Fruit fly (Drosophila melanogaster) whole organism, prepupa: ENCODE measurements around the gene CG7945.

Experiments
- CG10631 ChIP-seq: fragments of 200-800 bp; sonication (Bioruptor generic); optimal IDR thresholded peaks from 2 replicates; lab custom pipeline; 2016; ENCODE audit warnings: missing biosample characterization, missing genetic modification characterization
- CG10669 ChIP-seq: fragments of 200-800 bp; sonication (Bioruptor generic); optimal IDR thresholded peaks from 3 replicates; lab custom pipeline; 2018; ENCODE audit warnings: missing biosample characterization, mild to moderate bottlenecking, missing genetic modification characterization, moderate library complexity
- CG15336 ChIP-seq: fragments of 200-800 bp; sonication (Bioruptor generic); IDR thresholded peaks from 2 replicates; pipeline ENCODE4 v1.3.6; 2022; ENCODE audit warnings: missing biosample characterization, missing genetic modification characterization
- CG1621 ChIP-seq: fragments of 200-800 bp; sonication (Bioruptor generic); optimal IDR thresholded peaks from 3 replicates; lab custom pipeline; 2018; ENCODE audit warnings: missing biosample characterization, mild to moderate bottlenecking, missing genetic modification characterization
- CG16779 ChIP-seq: fragments of 200-800 bp; sonication (Bioruptor generic); optimal IDR thresholded peaks from 3 replicates; lab custom pipeline; 2017; ENCODE audit warnings: missing biosample characterization, mild to moderate bottlenecking, missing genetic modification characterization
- CG31627 ChIP-seq: fragments of 200-800 bp; sonication (Bioruptor generic); optimal IDR thresholded peaks from 3 replicates; lab custom pipeline; 2016; ENCODE audit warnings: missing biosample characterization, missing genetic modification characterization
- CG32006 ChIP-seq: fragments of 200-800 bp; sonication (Bioruptor generic); optimal IDR thresholded peaks from 3 replicates; lab custom pipeline; 2017; ENCODE audit warnings: missing biosample characterization, mild to moderate bottlenecking, missing genetic modification characterization
- CG3919 ChIP-seq: fragments of 200-800 bp; sonication (Bioruptor generic); optimal IDR thresholded peaks from 3 replicates; lab custom pipeline; 2016; ENCODE audit warnings: missing biosample characterization, missing genetic modification characterization
- CG4318 ChIP-seq: fragments of 200-800 bp; sonication (Bioruptor generic); optimal IDR thresholded peaks from 3 replicates; lab custom pipeline; 2017; ENCODE audit warnings: missing biosample characterization, mild to moderate bottlenecking, missing genetic modification characterization
- CG6163 ChIP-seq: fragments of 200-800 bp; sonication (Bioruptor generic); IDR thresholded peaks from 3 replicates; pipeline ENCODE4 v1.3.6; 2022; ENCODE audit warnings: missing biosample characterization, missing genetic modification characterization
- CG6276 ChIP-seq: fragments of 200-800 bp; sonication (Bioruptor generic); optimal IDR thresholded peaks from 2 replicates; lab custom pipeline; 2017; ENCODE audit warnings: missing biosample characterization, mild to moderate bottlenecking, missing genetic modification characterization
- CG6808 ChIP-seq: fragments of 200-800 bp; sonication (Bioruptor generic); optimal IDR thresholded peaks from 3 replicates; lab custom pipeline; 2017; ENCODE audit warnings: missing biosample characterization, missing genetic modification characterization, mild to moderate bottlenecking, moderate library complexity, missing genetic modification reagents
- CG6854 ChIP-seq: fragments of 200-800 bp; sonication (Bioruptor generic); optimal IDR thresholded peaks from 2 replicates; lab custom pipeline; 2017; ENCODE audit warnings: missing biosample characterization, mild to moderate bottlenecking, missing genetic modification characterization
- CG7368 ChIP-seq: fragments of 200-800 bp; sonication (Bioruptor generic); optimal IDR thresholded peaks from 3 replicates; lab custom pipeline; 2016; ENCODE audit warnings: missing biosample characterization, missing genetic modification characterization
- CG8119 ChIP-seq: fragments of 200-800 bp; sonication (Bioruptor generic); IDR thresholded peaks from 3 replicates; pipeline ENCODE4 v1.3.6; 2022; ENCODE audit warnings: missing biosample characterization, missing genetic modification characterization
- CG8632 ChIP-seq: fragments of 200-800 bp; sonication (Bioruptor generic); optimal IDR thresholded peaks from 3 replicates; lab custom pipeline; 2016; ENCODE audit warnings: missing biosample characterization, missing genetic modification characterization
- CG9139 ChIP-seq: fragments of 200-800 bp; sonication (Bioruptor generic); optimal IDR thresholded peaks from 3 replicates; lab custom pipeline; 2017; ENCODE audit warnings: missing biosample characterization, mild to moderate bottlenecking, missing genetic modification characterization
- Eip75B ChIP-seq: fragments of 200-800 bp; sonication (Bioruptor generic); optimal IDR thresholded peaks from 3 replicates; lab custom pipeline; 2016; ENCODE audit warnings: missing biosample characterization, missing genetic modification characterization
- Eip78C ChIP-seq: fragments of 200-800 bp; sonication (Bioruptor generic); peaks from one replicate; lab custom pipeline; 2016; ENCODE audit warnings: missing biosample characterization, missing genetic modification characterization
- Ets21C ChIP-seq: fragments of 200-800 bp; sonication (Bioruptor generic); optimal IDR thresholded peaks from 3 replicates; lab custom pipeline; 2016; ENCODE audit warnings: missing biosample characterization, missing genetic modification characterization
- Ets96B ChIP-seq: fragments of 200-800 bp; optimal IDR thresholded peaks from 2 replicates; lab custom pipeline; 2019; ENCODE audit warnings: missing biosample characterization, mild to moderate bottlenecking, missing genetic modification characterization, moderate library complexity
- Gug ChIP-seq: fragments of 200-800 bp; sonication (Bioruptor generic); IDR thresholded peaks from 2 replicates; pipeline ENCODE4 v1.3.6; 2022; ENCODE audit warnings: missing biosample characterization, missing genetic modification characterization
- Hr38 ChIP-seq: sonication (Bioruptor generic); optimal IDR thresholded peaks from 2 replicates; lab custom pipeline; 2016; ENCODE audit warnings: missing biosample characterization, missing genetic modification characterization
- Hr39 ChIP-seq: fragments of 200-800 bp; sonication (Bioruptor generic); optimal IDR thresholded peaks from 2 replicates; lab custom pipeline; 2016; ENCODE audit warnings: missing biosample characterization, missing genetic modification characterization
- Hr4 ChIP-seq: fragments of 200-800 bp; sonication (Bioruptor generic); optimal IDR thresholded peaks from 3 replicates; lab custom pipeline; 2016; ENCODE audit warnings: missing biosample characterization, missing genetic modification characterization
- Lpt ChIP-seq: fragments of 200-800 bp; sonication (Bioruptor generic); optimal IDR thresholded peaks from 3 replicates; lab custom pipeline; 2016; ENCODE audit warnings: missing biosample characterization, missing genetic modification characterization
- Met ChIP-seq: fragments of 200-800 bp; sonication (Bioruptor generic); optimal IDR thresholded peaks from 3 replicates; lab custom pipeline; 2016; ENCODE audit warnings: missing biosample characterization, missing genetic modification characterization
- OdsH ChIP-seq: fragments of 200-800 bp; sonication (Bioruptor generic); optimal IDR thresholded peaks from 3 replicates; lab custom pipeline; 2016; ENCODE audit warnings: missing biosample characterization, missing genetic modification characterization
- Smox ChIP-seq: fragments of 200-800 bp; sonication (Bioruptor generic); optimal IDR thresholded peaks from 3 replicates; lab custom pipeline; 2016; ENCODE audit warnings: missing biosample characterization, missing genetic modification characterization
- Sox102F ChIP-seq: fragments of 200-800 bp; sonication (Bioruptor generic); optimal IDR thresholded peaks from 2 replicates; lab custom pipeline; 2016; ENCODE audit warnings: missing biosample characterization, mild to moderate bottlenecking, missing genetic modification characterization
- Sox14 ChIP-seq: fragments of 200-800 bp; sonication (Bioruptor generic); optimal IDR thresholded peaks from 3 replicates; lab custom pipeline; 2016; ENCODE audit warnings: missing biosample characterization, missing genetic modification characterization
- achi ChIP-seq: fragments of 200-800 bp; sonication (Bioruptor generic); optimal IDR thresholded peaks from 3 replicates; lab custom pipeline; 2016; ENCODE audit warnings: missing biosample characterization, missing genetic modification characterization
- acj6 ChIP-seq: fragments of 200-800 bp; sonication (Bioruptor generic); optimal IDR thresholded peaks from 3 replicates; lab custom pipeline; 2016; ENCODE audit warnings: missing biosample characterization, missing genetic modification characterization
- cyc ChIP-seq: fragments of 200-800 bp; sonication (Bioruptor generic); optimal IDR thresholded peaks from 3 replicates; lab custom pipeline; 2016; ENCODE audit warnings: missing biosample characterization, missing genetic modification characterization
- dac ChIP-seq: fragments of 200-800 bp; sonication (Bioruptor generic); optimal IDR thresholded peaks from 2 replicates; lab custom pipeline; 2017; ENCODE audit warnings: missing biosample characterization, mild to moderate bottlenecking, missing genetic modification characterization
- dsx ChIP-seq: fragments of 200-800 bp; optimal IDR thresholded peaks from 3 replicates; lab custom pipeline; 2019; ENCODE audit warnings: missing biosample characterization, mild to moderate bottlenecking, missing genetic modification characterization, moderate library complexity; ENCODE audit not compliant: poor library complexity, severe bottlenecking
- eg ChIP-seq: fragments of 200-800 bp; sonication (Bioruptor generic); IDR thresholded peaks from 3 replicates; pipeline ENCODE4 v1.3.6; 2022; ENCODE audit warnings: missing biosample characterization, missing genetic modification characterization
- fd85E ChIP-seq: fragments of 200-800 bp; sonication (Bioruptor generic); optimal IDR thresholded peaks from 3 replicates; lab custom pipeline; 2016; ENCODE audit warnings: missing biosample characterization, missing genetic modification characterization
- fkh ChIP-seq: fragments of 200-800 bp; sonication (Bioruptor generic); optimal IDR thresholded peaks from 3 replicates; lab custom pipeline; 2017; ENCODE audit warnings: missing biosample characterization, mild to moderate bottlenecking, missing genetic modification characterization, moderate library complexity
- lz ChIP-seq: fragments of 200-800 bp; sonication (Bioruptor generic); optimal IDR thresholded peaks from 3 replicates; lab custom pipeline; 2016; ENCODE audit warnings: missing biosample characterization, missing genetic modification characterization
- net ChIP-seq: fragments of 200-800 bp; sonication (Bioruptor generic); optimal IDR thresholded peaks from 3 replicates; lab custom pipeline; 2016; ENCODE audit warnings: missing biosample characterization, missing genetic modification characterization
- pdm3 ChIP-seq: fragments of 200-800 bp; sonication (Bioruptor generic); optimal IDR thresholded peaks from 3 replicates; lab custom pipeline; 2016; ENCODE audit warnings: missing biosample characterization, missing genetic modification characterization
- salr ChIP-seq, 2 experiments: fragments of 200-800 bp; sonication (Bioruptor generic); optimal IDR thresholded peaks; 3 replicates each; lab custom pipeline; 2016 to 2018; ENCODE audit warnings: missing biosample characterization in 2 of 2, missing genetic modification characterization in 2 of 2, mild to moderate bottlenecking in 1 of 2
- spab ChIP-seq: fragments of 200-800 bp; sonication (Bioruptor generic); optimal IDR thresholded peaks from 2 replicates; lab custom pipeline; 2017; ENCODE audit warnings: missing biosample characterization, mild to moderate bottlenecking, missing genetic modification characterization, missing genetic modification reagents
- svp ChIP-seq: fragments of 200-800 bp; sonication (Bioruptor generic); peaks from one replicate; lab custom pipeline; 2016; ENCODE audit warnings: missing biosample characterization, missing genetic modification characterization
- vri ChIP-seq: fragments of 200-800 bp; sonication (Bioruptor generic); optimal IDR thresholded peaks from 3 replicates; lab custom pipeline; 2016; ENCODE audit warnings: missing biosample characterization, mild to moderate bottlenecking, missing genetic modification characterization

CG7945 gene

dm6 chr3L:15535228-15535598 lies 11.3 kb upstream of the CG7945 start, which contains the start of gene CrebA:
CrebA (plus strand) TSS chr3L:15535395.
- no peak for TF ChIP-seq Eip75B (GFP tag; lab: Kevin White, UChicago)
- no peak for TF ChIP-seq CG10669
- peak; percentile 17 for TF ChIP-seq CG1621
- TF ChIP-seq CG6163 (GFP tag; lab: Robert Waterston, UW) = peak; percentile 18; the same call in 1 of the 3 replicates
- no peak for TF ChIP-seq OdsH (GFP tag; lab: Kevin White, UChicago)
- TF ChIP-seq eg (GFP tag; lab: Robert Waterston, UW) = peak; percentile 13; the same call in 2 of the 3 replicates
- no peak for TF ChIP-seq Eip78C (GFP tag; lab: Kevin White, UChicago)
- TF ChIP-seq Gug = no peak

dm6 chr3L:15534274-15535227 lies 10.6 kb upstream of the CG7945 start:
- peak; percentile 76 for TF ChIP-seq acj6 (GFP tag; lab: Kevin White, UChicago)
- TF ChIP-seq Hr39 = peak; percentile 81
- 0 out of 2 replicates have a peak, but pooled peaks have one; percentile 18 for TF ChIP-seq Gug
- 0 out of 3 replicates have a peak, but pooled peaks have one; percentile 37 for TF ChIP-seq CG8119 (GFP tag; lab: Robert Waterston, UW)
- peak; percentile 57 for TF ChIP-seq Ets21C (GFP tag; lab: Kevin White, UChicago)
- TF ChIP-seq CG6163 (GFP tag; lab: Robert Waterston, UW) = peak; percentile 8; the same call in 1 of the 3 replicates
- peak; percentile 79 for TF ChIP-seq pdm3 (GFP tag; lab: Kevin White, UChicago)
- peak; percentile 79 for TF ChIP-seq Hr4 (GFP tag; lab: Kevin White, UChicago)
- no peak for TF ChIP-seq CG6854
- TF ChIP-seq Sox14 (GFP tag; lab: Kevin White, UChicago) = peak; percentile 77
- TF ChIP-seq Hr38 (GFP tag; lab: Kevin White, UChicago) = no peak
- TF ChIP-seq CG7368 = peak; percentile 44
- TF ChIP-seq CG6808 (GFP tag; lab: Kevin White, UChicago) = peak; percentile 78
- TF ChIP-seq fd85E (GFP tag; lab: Kevin White, UChicago) = no peak
- TF ChIP-seq dsx (GFP tag; lab: Kevin White, UChicago) = peak; percentile 11
- TF ChIP-seq CG10631 (GFP tag; lab: Kevin White, UChicago) = peak; percentile 80
- TF ChIP-seq Eip78C (GFP tag; lab: Kevin White, UChicago) = peak; percentile 95
- peak; percentile 79 for TF ChIP-seq net (GFP tag; lab: Kevin White, UChicago)
- TF ChIP-seq OdsH (GFP tag; lab: Kevin White, UChicago) = peak; percentile 81
- TF ChIP-seq CG16779 (tag; lab: Kevin White, UChicago) = peak; percentile 68
- peak; percentile 76 for TF ChIP-seq Eip75B (GFP tag; lab: Kevin White, UChicago)
- peak; percentile 60 for TF ChIP-seq CG4318
- TF ChIP-seq vri = peak; percentile 24
- TF ChIP-seq achi (GFP tag; lab: Kevin White, UChicago) = peak; percentile 67
- TF ChIP-seq eg (GFP tag; lab: Robert Waterston, UW) = peak; percentile 30; the same call in 1 of the 3 replicates
- TF ChIP-seq CG3919 (GFP tag; lab: Kevin White, UChicago) = peak; percentile 67
- peak; percentile 28; the same call in 1 of the 2 replicates for TF ChIP-seq CG15336 (GFP tag; lab: Robert Waterston, UW)
- TF ChIP-seq dac (GFP tag; lab: Kevin White, UChicago) = peak; percentile 70
- TF ChIP-seq salr (GFP tag; optimal IDR thresholded peaks at IDR 0.05; lab: Kevin White, UChicago) = peak; percentile 19 to 86
- peak; percentile 81 for TF ChIP-seq CG6276 (GFP tag; lab: Kevin White, UChicago)
- TF ChIP-seq Met (GFP tag; lab: Kevin White, UChicago) = peak; percentile 75
- TF ChIP-seq Sox102F (GFP tag; lab: Kevin White, UChicago) = peak; percentile 69
- peak; percentile 79 for TF ChIP-seq CG31627 (GFP tag; lab: Kevin White, UChicago)
- peak; percentile 77 for TF ChIP-seq CG8632 (GFP tag; lab: Kevin White, UChicago)
- peak; percentile 64 for TF ChIP-seq CG1621
- peak; percentile 80 for TF ChIP-seq Smox (GFP tag; lab: Kevin White, UChicago)
- peak; percentile 90 for TF ChIP-seq CG32006 (GFP tag; lab: Kevin White, UChicago)
- TF ChIP-seq Ets96B (tag; lab: Kevin White, UChicago) = peak; percentile 62
- TF ChIP-seq Lpt (GFP tag; lab: Kevin White, UChicago) = peak; percentile 48
- TF ChIP-seq cyc (GFP tag; lab: Kevin White, UChicago) = peak; percentile 77
- TF ChIP-seq lz (GFP tag; lab: Kevin White, UChicago) = peak; percentile 79
- TF ChIP-seq CG10669 = peak; percentile 60
- peak; percentile 23 for TF ChIP-seq fkh (GFP tag; lab: Kevin White, UChicago)
- peak; percentile 93 for TF ChIP-seq svp (GFP tag; lab: Kevin White, UChicago)
- TF ChIP-seq spab (GFP tag; lab: Kevin White, UChicago) = peak; percentile 70
- peak; percentile 51 for TF ChIP-seq CG9139 (GFP tag; lab: Kevin White, UChicago)
